Worm (Caenorhabditis elegans) whole organism, L3 larva: ENCODE data around the gene C33C12.4.

Experiments
- ceh-28 ChIP-seq: fragments of 150-350 bp; optimal IDR thresholded peaks from 2 replicates; lab custom pipeline; 2014; ENCODE audit warnings: missing biosample characterization, missing genetic modification reagents, missing genetic modification characterization
- ceh-82 ChIP-seq: fragments of 150-350 bp; optimal IDR thresholded peaks from 2 replicates; lab custom pipeline; 2014; ENCODE audit warnings: missing biosample characterization, missing genetic modification characterization
- elt-1 ChIP-seq: fragments of 150-350 bp; optimal IDR thresholded peaks from 2 replicates; lab custom pipeline; 2014; ENCODE audit warnings: missing biosample characterization, missing genetic modification characterization
- elt-2 ChIP-seq: sonication (generic microtip); optimal IDR thresholded peaks from 2 replicates; lab custom pipeline; 2016; ENCODE audit warnings: missing genetic modification reagents, mild to moderate bottlenecking, missing genetic modification characterization, missing compliant biosample characterization
- lin-39 ChIP-seq: fragments of 150-350 bp; optimal IDR thresholded peaks from 2 replicates; lab custom pipeline; 2018; ENCODE audit warnings: missing biosample characterization, missing genetic modification reagents, missing genetic modification characterization
- nhr-11 ChIP-seq: fragments of 150-350 bp; optimal IDR thresholded peaks from 2 replicates; lab custom pipeline; 2014; ENCODE audit warnings: missing biosample characterization, missing genetic modification characterization
- nhr-12 ChIP-seq: fragments of 150-350 bp; optimal IDR thresholded peaks from 2 replicates; lab custom pipeline; 2014; ENCODE audit warnings: missing biosample characterization, missing genetic modification characterization
- pqm-1 ChIP-seq: fragments of 150-350 bp; optimal IDR thresholded peaks from 2 replicates; lab custom pipeline; 2017; ENCODE audit warnings: missing biosample characterization, missing genetic modification characterization, inconsistent platforms
- skn-1 ChIP-seq: fragments of 150-350 bp; optimal IDR thresholded peaks from 2 replicates; lab custom pipeline; 2014; ENCODE audit warnings: missing biosample characterization, missing genetic modification characterization
- ztf-11 ChIP-seq: fragments of 150-350 bp; optimal IDR thresholded peaks from 2 replicates; lab custom pipeline; 2014; ENCODE audit warnings: missing biosample characterization, missing genetic modification characterization
- ztf-4 ChIP-seq: fragments of 150-350 bp; optimal IDR thresholded peaks from 2 replicates; lab custom pipeline; 2014; ENCODE audit warnings: missing biosample characterization, missing genetic modification characterization

DNA sequence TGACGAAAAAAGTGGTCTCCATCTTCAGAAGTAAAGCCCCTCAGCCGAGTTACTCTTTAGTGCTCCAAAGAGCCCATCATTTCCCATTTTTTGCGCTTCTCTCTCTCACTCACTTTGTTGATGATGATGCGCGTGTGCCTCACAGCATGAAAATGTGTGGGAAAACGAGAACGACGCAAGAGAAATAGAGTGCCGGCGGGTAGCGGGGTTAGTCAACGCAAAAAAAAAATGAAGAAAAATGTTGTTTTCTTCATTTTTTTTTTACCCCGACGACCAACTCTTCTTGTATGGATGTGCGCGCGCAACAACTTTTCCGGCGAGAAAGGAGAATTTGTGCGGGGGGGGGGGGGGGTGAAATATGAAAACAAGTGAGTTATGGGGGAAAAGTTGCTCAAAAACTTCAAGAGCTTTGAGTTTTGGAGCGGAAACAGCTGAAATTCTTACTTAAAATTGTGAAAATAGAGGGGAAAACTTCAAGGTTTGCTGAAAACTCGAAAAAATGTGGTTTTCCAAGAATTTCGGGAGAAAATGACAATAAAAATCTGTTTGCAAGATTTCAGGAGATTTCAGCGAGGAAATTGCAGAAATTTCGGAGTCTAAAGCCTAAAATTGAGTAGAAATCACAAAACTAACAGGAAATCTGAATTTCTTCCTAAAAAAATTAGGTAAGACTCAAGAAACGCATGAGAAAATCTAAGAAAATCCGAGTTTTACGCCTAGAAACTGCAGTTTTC, 31.4 kb upstream of the C33C12.4 start, which contains the start of gene C33C12.1:
- TF ChIP-seq nhr-11 (tag; lab: Kevin White, UChicago) (no peak), elt-2 (tag; lab: Kevin White, UChicago) (no peak), lin-39 (tag; lab: Kevin White, UChicago) (peak; percentile 34), elt-1 (no peak), ztf-11 (tag; lab: Kevin White, UChicago) (no peak), nhr-12 (tag; lab: Kevin White, UChicago) (no peak), ceh-82 (tag; lab: Kevin White, UChicago) (no peak), pqm-1 (no peak), ceh-28 (tag; lab: Kevin White, UChicago) (no peak), skn-1 (tag; lab: Kevin White, UChicago) (no peak), ztf-4 (tag; lab: Kevin White, UChicago) (no peak)
